Fruit fly (Drosophila melanogaster) whole organism, wandering third instar larva: ENCODE data around the gene CG11030.

Experiments
- Abd-B ChIP-seq: fragments of >200 bp; optimal IDR thresholded peaks from 2 replicates; lab custom pipeline; 2017; ENCODE audit warnings: missing biosample characterization, missing genetic modification characterization
- CG32264 ChIP-seq: fragments of 200-800 bp; sonication (Bioruptor generic); optimal IDR thresholded peaks from 2 replicates; lab custom pipeline; 2016; ENCODE audit warnings: missing biosample characterization, missing genetic modification characterization
- CrebA ChIP-seq: fragments of 200-800 bp; sonication (Bioruptor generic); optimal IDR thresholded peaks from 2 replicates; lab custom pipeline; 2016; ENCODE audit warnings: missing biosample characterization, mild to moderate bottlenecking, missing genetic modification characterization, borderline replicate concordance
- Dfd ChIP-seq: fragments of >200 bp; optimal IDR thresholded peaks from 2 replicates; lab custom pipeline; 2017; ENCODE audit warnings: missing biosample characterization, missing genetic modification characterization
- Dif ChIP-seq: fragments of 200-275, 200-300 bp; sonication (Bioruptor generic); optimal IDR thresholded peaks from 2 replicates; lab custom pipeline; 2018; ENCODE audit warnings: missing biosample characterization, missing genetic modification characterization; ENCODE audit not compliant: partially characterized antibody
- HLH106 ChIP-seq: fragments of 200-800 bp; optimal IDR thresholded peaks from 3 replicates; lab custom pipeline; 2019; ENCODE audit warnings: missing biosample characterization, mild to moderate bottlenecking, missing genetic modification characterization, moderate library complexity
- Hr78 ChIP-seq: fragments of >200 bp; optimal IDR thresholded peaks from 2 replicates; lab custom pipeline; 2017; ENCODE audit warnings: missing biosample characterization, missing genetic modification characterization
- Mio ChIP-seq: sonication (Bioruptor generic); optimal IDR thresholded peaks from 2 replicates; lab custom pipeline; 2016; ENCODE audit warnings: missing biosample characterization, missing genetic modification characterization
- N ChIP-seq: fragments of >200 bp; optimal IDR thresholded peaks from 2 replicates; lab custom pipeline; 2018; ENCODE audit warnings: missing biosample characterization, missing external identifiers, missing genetic modification characterization
- OdsH ChIP-seq: fragments of 200-800 bp; sonication (Bioruptor generic); optimal IDR thresholded peaks from 2 replicates; lab custom pipeline; 2016; ENCODE audit warnings: missing biosample characterization, mild to moderate bottlenecking, missing genetic modification characterization
- Rel ChIP-seq, 2 experiments: fragments of 200-800 bp; sonication (Bioruptor generic) in 1 of 2; optimal IDR thresholded peaks; 2 replicates in 1 of 2; 3 replicates in 1 of 2; lab custom pipeline; 2016 to 2019; ENCODE audit warnings: mild to moderate bottlenecking in 2 of 2, missing biosample characterization in 2 of 2, missing genetic modification characterization in 2 of 2, moderate library complexity in 1 of 2
- Sp1 ChIP-seq: fragments of 200-800 bp; sonication (Bioruptor generic); optimal IDR thresholded peaks from 3 replicates; lab custom pipeline; 2019; ENCODE audit warnings: missing biosample characterization, mild to moderate bottlenecking, missing genetic modification characterization, moderate library complexity
- Vsx2 ChIP-seq: fragments of 200-300, 225-300 bp; sonication (Bioruptor generic); optimal IDR thresholded peaks from 2 replicates; lab custom pipeline; 2018; ENCODE audit warnings: missing biosample characterization, missing genetic modification characterization; ENCODE audit not compliant: partially characterized antibody
- br ChIP-seq: fragments of 200-800 bp; sonication (Bioruptor generic); optimal IDR thresholded peaks from 2 replicates; lab custom pipeline; 2016; ENCODE audit warnings: missing biosample characterization, missing genetic modification characterization
- dl ChIP-seq, 2 experiments: fragments of 175-275, 200-275 bp in 1 of 2; fragments of 200-275 bp in 1 of 2; sonication (Bioruptor generic); optimal IDR thresholded peaks; lab custom pipeline; 2018; ENCODE audit warnings: mild to moderate bottlenecking in 2 of 2, missing biosample characterization in 2 of 2, missing genetic modification characterization in 2 of 2, moderate library complexity in 2 of 2; ENCODE audit not compliant: partially characterized antibody in 2 of 2, insufficient read depth in 1 of 2
- dmrt93B ChIP-seq: fragments of 200-800 bp; sonication (Bioruptor generic); optimal IDR thresholded peaks from 2 replicates; lab custom pipeline; 2018; ENCODE audit warnings: missing biosample characterization, mild to moderate bottlenecking, missing genetic modification characterization
- foxo ChIP-seq, 2 experiments: fragments of 200-800 bp; sonication (Bioruptor generic); optimal IDR thresholded peaks; 2 replicates in 1 of 2; 3 replicates in 1 of 2; lab custom pipeline; 2016 to 2017; ENCODE audit warnings: missing biosample characterization in 2 of 2, missing genetic modification characterization in 2 of 2
- fru ChIP-seq: fragments of 200-800 bp; sonication (Bioruptor generic); optimal IDR thresholded peaks from 3 replicates; lab custom pipeline; 2016; ENCODE audit warnings: missing biosample characterization, mild to moderate bottlenecking, missing genetic modification characterization
- h ChIP-seq: fragments of 200-800 bp; sonication (Bioruptor generic); optimal IDR thresholded peaks from 3 replicates; lab custom pipeline; 2016; ENCODE audit warnings: missing biosample characterization, mild to moderate bottlenecking, missing genetic modification characterization
- jim ChIP-seq: fragments of 175-275, 200-325 bp; sonication (Bioruptor generic); optimal IDR thresholded peaks from 2 replicates; lab custom pipeline; 2016; ENCODE audit warnings: missing biosample characterization, mild to moderate bottlenecking, missing genetic modification characterization
- lola ChIP-seq: fragments of >200 bp; optimal IDR thresholded peaks from 2 replicates; lab custom pipeline; 2017; ENCODE audit warnings: missing biosample characterization, missing genetic modification characterization
- psq ChIP-seq: fragments of 200-800 bp; sonication (Bioruptor generic); optimal IDR thresholded peaks from 3 replicates; lab custom pipeline; 2017; ENCODE audit warnings: missing biosample characterization, mild to moderate bottlenecking, missing genetic modification characterization, moderate library complexity
- rgr ChIP-seq: fragments of 200-800 bp; sonication (Bioruptor generic); optimal IDR thresholded peaks from 3 replicates; lab custom pipeline; 2016; ENCODE audit warnings: missing biosample characterization, mild to moderate bottlenecking, missing genetic modification characterization
- sage ChIP-seq: fragments of 200-800 bp; sonication (Bioruptor generic); optimal IDR thresholded peaks from 2 replicates; lab custom pipeline; 2016; ENCODE audit warnings: missing biosample characterization, mild to moderate bottlenecking, missing genetic modification characterization
- sv ChIP-seq: fragments of 200-800 bp; sonication (Bioruptor generic); optimal IDR thresholded peaks from 3 replicates; lab custom pipeline; 2016; ENCODE audit warnings: missing biosample characterization, missing genetic modification characterization
- tai ChIP-seq: sonication (Bioruptor generic); optimal IDR thresholded peaks from 2 replicates; lab custom pipeline; 2016; ENCODE audit warnings: missing biosample characterization, missing genetic modification characterization
- woc ChIP-seq: sonication (Bioruptor generic); optimal IDR thresholded peaks from 2 replicates; lab custom pipeline; 2016; ENCODE audit warnings: missing biosample characterization, mild to moderate bottlenecking, missing genetic modification characterization

Gene CG11030

DNA sequence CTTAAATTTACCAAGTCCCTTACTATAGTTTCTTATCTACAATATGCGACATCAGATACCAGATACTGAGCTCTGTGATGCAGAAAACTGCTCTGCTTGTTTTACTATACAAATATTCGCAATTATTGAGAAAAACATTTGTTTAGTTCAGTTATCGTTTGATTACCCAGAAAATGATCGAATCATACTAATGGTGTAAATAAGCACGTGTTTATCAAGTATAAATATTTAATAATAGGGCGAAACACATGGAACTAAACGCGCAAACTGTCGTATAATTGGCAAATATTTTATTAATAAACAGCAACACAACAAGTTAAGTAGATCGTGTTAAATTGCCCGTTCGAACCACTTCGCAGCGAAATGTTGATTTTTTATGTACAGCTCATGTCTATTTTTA lies 73.5 kb downstream of the CG11030 start:
- TF ChIP-seq rgr (GFP tag; lab: Kevin White, UChicago) (no peak), br (GFP tag; lab: Kevin White, UChicago) (no peak), dmrt93B (GFP tag; lab: Kevin White, UChicago) (no peak), tai (GFP tag; lab: Kevin White, UChicago) (no peak), sv (peak; percentile 35)

DNA sequence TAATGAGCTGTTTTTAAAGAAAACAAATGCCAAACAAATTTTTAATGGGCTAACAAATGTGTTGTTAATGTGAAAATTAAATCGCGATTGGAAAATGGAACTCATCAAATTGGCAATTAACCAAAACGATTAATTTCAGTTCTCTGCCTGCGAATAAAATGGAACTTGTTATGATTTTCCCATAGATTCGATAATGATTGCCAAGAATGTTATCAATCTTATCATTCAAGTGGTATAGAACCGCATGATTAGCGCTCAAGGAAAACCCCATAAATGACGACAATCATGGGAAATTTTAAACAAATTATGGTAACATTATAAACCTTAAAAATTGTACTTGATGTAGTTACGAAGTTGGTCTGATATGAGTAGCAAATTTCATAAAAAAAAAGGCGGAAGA lies 74.2 kb downstream of the CG11030 start:
- TF ChIP-seq Rel (GFP tag; optimal IDR thresholded peaks at IDR 0.05; lab: Kevin White, UChicago) (no peak), Rel (tag; optimal IDR thresholded peaks at IDR 0.05; lab: Kevin White, UChicago) (no peak), sage (GFP tag; lab: Kevin White, UChicago) (no peak), fru (GFP tag; lab: Kevin White, UChicago) (no peak), CG32264 (GFP tag; lab: Kevin White, UChicago) (no peak), woc (no peak), jim (GFP tag; lab: Kevin White, UChicago) (no peak)

DNA sequence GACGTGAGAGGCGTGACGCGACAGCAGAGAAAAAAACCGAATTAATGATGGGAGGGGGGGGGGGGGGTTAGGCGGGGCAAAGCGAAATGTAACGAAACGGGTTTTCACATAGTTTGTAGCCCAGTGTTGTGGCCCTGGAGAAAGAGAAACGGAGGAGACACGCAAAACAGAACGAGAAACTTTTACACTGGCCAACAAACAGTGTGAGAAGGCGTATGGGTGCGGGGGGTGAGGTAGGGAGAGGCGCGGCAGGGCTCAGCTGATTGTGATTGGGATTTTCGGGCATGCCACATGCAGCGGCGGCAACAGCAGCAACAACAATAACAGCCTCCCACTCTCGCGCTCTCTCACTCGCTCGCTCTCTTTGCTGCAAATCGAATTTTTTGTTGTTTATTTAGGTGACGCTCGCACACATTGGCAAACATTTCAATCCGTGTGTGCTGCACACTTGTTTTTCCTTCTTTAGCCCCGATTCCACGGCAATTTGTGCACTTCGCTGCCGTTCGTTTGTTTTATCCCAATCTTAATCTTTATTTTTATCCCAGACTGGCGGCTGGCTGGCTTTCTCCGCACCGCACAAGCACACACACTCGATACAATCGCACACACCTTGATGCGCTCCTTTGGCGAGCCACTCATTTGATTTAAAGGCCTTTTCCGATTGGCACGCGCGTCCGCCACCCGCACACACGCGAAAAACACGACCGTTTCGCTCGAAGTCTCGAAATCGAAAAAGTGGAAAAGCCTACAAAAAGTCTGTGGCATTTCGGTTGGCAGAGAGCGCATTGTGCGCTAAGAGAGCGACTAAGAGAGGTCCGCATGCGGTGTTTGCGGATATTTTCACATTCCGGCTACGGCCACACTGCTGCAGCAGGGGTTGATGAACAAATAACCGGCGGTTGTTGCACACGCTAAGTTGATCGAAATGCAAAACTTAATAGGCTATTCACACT lies 75.3 kb downstream of the CG11030 start, which contains the start of gene CG9171:
Gene CG9171, minus strand, starts transcription at position 819 of the 953 bp plus-strand sequence.
- peak; percentile 1 for TF ChIP-seq HLH106 (tag; lab: Kevin White, UChicago)
- no peak for TF ChIP-seq sv
- peak; percentile 12 for TF ChIP-seq Dfd (GFP tag; lab: Kevin White, UChicago)
- peak; percentile 85 for TF ChIP-seq psq
- peak; percentile 67 for TF ChIP-seq h
- peak; percentile 37 for TF ChIP-seq Dif
- TF ChIP-seq N (GFP tag; lab: Kevin White, UChicago), result peak; percentile 82
- TF ChIP-seq CrebA, result no peak
- TF ChIP-seq Rel (GFP tag; optimal IDR thresholded peaks at IDR 0.05; lab: Kevin White, UChicago), result no peak
- peak; percentile 32 for TF ChIP-seq Rel (tag; optimal IDR thresholded peaks at IDR 0.05; lab: Kevin White, UChicago)
- peak; percentile 40 to 41 for TF ChIP-seq dl (GFP tag; optimal IDR thresholded peaks at IDR 0.05; lab: Kevin White, UChicago; ENCODE audit: insufficient read depth in 1 of 2, partially characterized antibody in 2 of 2)
- peak; percentile 47 for TF ChIP-seq Sp1 (GFP tag; lab: Kevin White, UChicago)
- TF ChIP-seq fru (GFP tag; lab: Kevin White, UChicago), result no peak
- peak; percentile 71 for TF ChIP-seq Hr78 (GFP tag; lab: Kevin White, UChicago)
- peak in 1 of 2 experiments; percentile 28 for TF ChIP-seq foxo (GFP tag; optimal IDR thresholded peaks at IDR 0.05; lab: Kevin White, UChicago)
- TF ChIP-seq Mio (GFP tag; lab: Kevin White, UChicago), result no peak
- TF ChIP-seq OdsH (GFP tag; lab: Kevin White, UChicago), result peak; percentile 15
- no peak for TF ChIP-seq dmrt93B (GFP tag; lab: Kevin White, UChicago)
- TF ChIP-seq, all 38 proteins: peak for 12

DNA sequence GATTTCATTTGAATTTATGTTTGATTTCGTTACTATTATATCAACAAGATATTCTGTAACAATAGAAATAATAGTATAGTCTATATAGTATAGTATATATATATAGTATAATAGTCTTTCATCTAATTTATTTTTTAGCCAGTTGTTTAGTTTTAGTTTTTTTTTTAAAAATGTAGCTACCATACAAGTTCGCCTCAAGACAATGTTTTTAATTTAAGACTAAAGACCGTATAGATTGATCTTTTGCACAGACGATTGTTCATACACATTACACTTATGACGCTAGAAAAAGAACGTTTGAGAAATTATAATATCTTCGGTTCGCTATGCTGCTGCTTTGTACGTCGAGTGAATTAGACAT lies 75.9 kb downstream of the CG11030 start:
- TF ChIP-seq fru (GFP tag; lab: Kevin White, UChicago), result no peak
- TF ChIP-seq OdsH (GFP tag; lab: Kevin White, UChicago), result no peak

DNA sequence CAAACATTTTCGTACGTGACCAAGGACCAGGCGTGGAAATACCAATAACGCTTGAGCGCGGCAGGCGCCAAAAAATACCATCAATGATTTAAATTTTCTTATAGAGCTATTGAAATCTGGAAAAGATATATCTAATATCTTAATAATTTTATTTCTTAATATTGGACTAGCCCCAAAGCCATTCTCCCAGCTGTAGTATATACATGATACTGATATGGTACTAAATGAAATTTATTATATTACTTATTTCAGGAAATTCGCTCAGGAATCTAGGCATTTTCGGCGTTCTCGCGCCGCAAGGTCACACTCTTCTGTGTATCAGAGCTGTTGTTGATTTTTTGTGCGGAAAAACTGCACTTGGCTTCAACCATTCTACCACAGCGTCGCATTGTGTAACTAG lies 77.5 kb downstream of the CG11030 start, which contains the start of the genes CG14005 and CG7239:
Gene CG14005, minus strand, starts transcription at position 50 of the 400 bp plus-strand sequence.
Gene CG7239, plus strand, starts transcription at position 295 of the 400 bp plus-strand sequence.
- TF ChIP-seq Vsx2 (GFP tag; lab: Kevin White, UChicago) (no peak), Abd-B (GFP tag; lab: Kevin White, UChicago) (no peak), woc (no peak), Rel (GFP tag; optimal IDR thresholded peaks at IDR 0.05; lab: Kevin White, UChicago) (no peak), Rel (tag; optimal IDR thresholded peaks at IDR 0.05; lab: Kevin White, UChicago) (peak; percentile 11)

DNA sequence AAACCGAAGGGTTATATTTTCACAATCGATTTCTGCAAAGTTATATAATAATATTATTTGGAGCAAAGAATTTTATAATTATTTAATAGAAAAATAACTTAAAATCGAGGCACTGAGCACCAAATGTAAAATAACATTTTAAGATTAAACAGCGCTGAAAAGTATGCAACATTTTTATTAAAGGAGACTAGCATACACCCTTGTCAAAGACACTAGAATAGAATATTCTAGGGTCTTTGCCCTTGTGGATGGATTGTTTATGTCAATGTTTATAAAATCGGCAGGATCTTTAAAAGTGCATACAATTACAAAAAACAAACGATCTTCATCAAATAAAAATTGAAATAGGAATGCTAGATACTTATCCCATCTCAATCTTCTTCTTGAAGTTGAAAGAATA lies 79.6 kb downstream of the CG11030 start:
- no peak for TF ChIP-seq lola (GFP tag; lab: Kevin White, UChicago)
- TF ChIP-seq foxo (GFP tag; optimal IDR thresholded peaks at IDR 0.05; lab: Kevin White, UChicago), result no peak
- no peak for TF ChIP-seq rgr (GFP tag; lab: Kevin White, UChicago)
- no peak for TF ChIP-seq Abd-B (GFP tag; lab: Kevin White, UChicago)
- TF ChIP-seq sage (GFP tag; lab: Kevin White, UChicago), result no peak
- TF ChIP-seq dmrt93B (GFP tag; lab: Kevin White, UChicago), result no peak
- TF ChIP-seq, all 38 proteins: peak for 0
